Worm (Caenorhabditis elegans): Measurements from ENCODE around the gene ttr-28.
A peak's percentile ranks its signal among the peaks of the same experiment; 100 is the strongest.

The ttr-28 gene

DNA sequence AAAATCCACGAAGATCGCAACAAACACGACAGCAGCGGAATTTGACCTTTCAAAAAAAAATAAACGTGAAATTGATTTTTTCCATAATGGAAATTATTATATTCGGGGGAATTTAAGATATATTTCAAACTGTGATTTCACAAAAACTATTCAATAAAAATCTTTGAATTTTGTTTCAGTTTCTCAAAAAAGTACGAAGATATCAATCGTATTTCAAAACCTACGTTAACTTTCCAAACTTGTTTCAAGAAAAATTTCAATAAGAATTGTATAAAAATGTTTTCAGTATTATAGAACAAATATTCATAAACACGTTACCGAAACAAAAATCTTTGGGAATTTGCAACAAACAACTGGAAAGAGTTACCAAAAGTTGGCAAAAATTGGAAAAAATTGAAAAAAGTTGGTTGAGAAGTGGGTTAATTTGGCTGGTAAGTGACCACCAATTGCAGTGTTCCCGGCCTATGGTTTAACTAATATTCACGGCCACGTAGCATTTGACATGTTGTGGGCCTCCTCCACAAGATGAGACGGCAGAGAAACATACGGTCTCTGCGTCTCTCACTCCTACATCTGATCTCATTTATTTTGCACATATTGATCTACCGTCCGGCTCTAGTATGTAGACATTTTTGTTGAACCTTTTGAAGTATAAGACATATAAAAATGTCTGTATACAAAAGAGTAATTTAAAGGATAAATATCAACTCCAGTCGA, 46.0 kb upstream of the ttr-28 start, which contains the start of the genes T16G1.9 and T16G1.18 (continued):
- no peak for TF ChIP-seq nhr-67 (tag; optimal IDR thresholded peaks at IDR 0.05)
- peak; percentile 18 for TF ChIP-seq nhr-23 (tag; optimal IDR thresholded peaks at IDR 0.05)
- peak; percentile 6 for TF ChIP-seq nhr-43 (tag; optimal IDR thresholded peaks at IDR 0.05; ENCODE audit: poor library complexity, severe bottlenecking)
- no peak for TF ChIP-seq R02D3.7 (tag; optimal IDR thresholded peaks at IDR 0.05)

DNA sequence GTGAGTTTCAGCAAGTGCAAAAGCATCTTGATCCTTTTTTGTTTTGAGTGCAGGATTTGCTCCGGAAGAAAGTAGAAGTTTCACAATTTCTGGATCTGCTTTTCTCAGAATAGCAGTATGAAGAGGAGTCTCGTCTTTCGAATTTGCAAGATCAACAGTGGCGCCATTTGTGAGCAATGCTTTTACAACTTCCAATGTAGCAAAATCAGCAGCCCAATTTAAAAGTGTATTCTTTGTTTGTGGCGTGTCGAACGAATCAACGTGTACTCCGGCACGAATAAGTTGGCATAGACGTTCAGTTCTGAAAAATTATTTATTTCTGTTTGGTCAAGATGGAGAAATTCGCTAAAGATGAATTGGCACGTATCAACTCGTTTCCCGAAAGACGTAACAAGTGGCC, 44.6 kb upstream of the ttr-28 start, which contains the start of gene T16G1.13:
Gene T16G1.13 (plus strand): TSS at position 301 of the 400 bp plus-strand sequence.
- TF ChIP-seq eor-1 (tag; optimal IDR thresholded peaks at IDR 0.05) (no peak), ceh-16 (tag; optimal IDR thresholded peaks at IDR 0.05) (no peak), nhr-77 (tag; optimal IDR thresholded peaks at IDR 0.05) (no peak), fkh-10 (GFP tag; optimal IDR thresholded peaks at IDR 0.05) (no peak), mdl-1 (tag; optimal IDR thresholded peaks at IDR 0.05) (no peak), egl-5 (tag; optimal IDR thresholded peaks at IDR 0.05) (no peak), egl-27 (tag; optimal IDR thresholded peaks at IDR 0.05) (no peak)

DNA sequence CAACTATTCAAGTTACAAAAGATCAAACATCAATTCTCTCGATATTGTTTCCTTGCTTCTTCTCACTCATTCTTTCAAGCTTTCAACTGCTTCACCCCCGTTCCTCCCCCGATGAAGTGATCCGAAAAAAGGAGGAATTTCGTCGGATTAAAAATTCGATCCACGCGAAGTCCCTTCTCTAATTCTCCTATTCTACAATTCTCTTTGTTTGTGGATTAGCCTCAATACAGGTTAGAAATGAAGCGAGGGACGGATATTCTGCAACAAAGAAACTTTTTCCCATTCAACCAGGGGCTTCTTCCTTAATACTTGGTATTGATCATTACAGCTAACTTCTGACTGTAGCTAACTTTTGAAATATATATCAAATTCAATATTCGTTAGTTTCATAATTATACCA, 39.8 kb upstream of the ttr-28 start, which contains the start of gene grl-2:
Gene grl-2 (plus strand): TSS at position 301 of the 400 bp plus-strand sequence.
- TF ChIP-seq nhr-67 (tag; optimal IDR thresholded peaks at IDR 0.05) (no peak), lin-39 (tag; optimal IDR thresholded peaks at IDR 0.05) (no peak), pqm-1 (tag; optimal IDR thresholded peaks at IDR 0.05) (no peak), daf-12 (tag; optimal IDR thresholded peaks at IDR 0.05) (no peak), tbx-2 (tag; optimal IDR thresholded peaks at IDR 0.05) (no peak)

- no peak for TF ChIP-seq unc-62 (GFP tag; optimal IDR thresholded peaks at IDR 0.05)
- no peak for TF ChIP-seq unc-39 (tag; optimal IDR thresholded peaks at IDR 0.05)
- TF ChIP-seq nhr-23 (tag; optimal IDR thresholded peaks at IDR 0.05), result no peak
- TF ChIP-seq eor-1 (tag; optimal IDR thresholded peaks at IDR 0.05), result no peak
- TF ChIP-seq zag-1 (tag; optimal IDR thresholded peaks at IDR 0.05), result no peak
- no peak for TF ChIP-seq pha-4 (tag; optimal IDR thresholded peaks at IDR 0.05)
- TF ChIP-seq mml-1 (tag; optimal IDR thresholded peaks at IDR 0.05), result no peak
- TF ChIP-seq nhr-11 (tag; optimal IDR thresholded peaks at IDR 0.05), result no peak
- no peak for TF ChIP-seq egl-5 (tag; optimal IDR thresholded peaks at IDR 0.05)
- TF ChIP-seq ama-1 (optimal IDR thresholded peaks at IDR 0.05), result no peak
- TF ChIP-seq nfya-1 (tag; optimal IDR thresholded peaks at IDR 0.05; ENCODE audit: insufficient read depth), result no peak
- no peak for TF ChIP-seq fkh-2 (tag; optimal IDR thresholded peaks at IDR 0.05)
- TF ChIP-seq aly-2 (tag; optimal IDR thresholded peaks at IDR 0.05), result no peak
- TF ChIP-seq elt-2 (tag; optimal IDR thresholded peaks at IDR 0.05), result no peak
- no peak for TF ChIP-seq mdl-1 (tag; optimal IDR thresholded peaks at IDR 0.05)
Measured at ce11 chrV:12944229-12944628, 39.3 kb upstream of the ttr-28 start, which contains the start of gene T16G1.3. Gene T16G1.3 (minus strand): TSS chrV:12944329.

DNA sequence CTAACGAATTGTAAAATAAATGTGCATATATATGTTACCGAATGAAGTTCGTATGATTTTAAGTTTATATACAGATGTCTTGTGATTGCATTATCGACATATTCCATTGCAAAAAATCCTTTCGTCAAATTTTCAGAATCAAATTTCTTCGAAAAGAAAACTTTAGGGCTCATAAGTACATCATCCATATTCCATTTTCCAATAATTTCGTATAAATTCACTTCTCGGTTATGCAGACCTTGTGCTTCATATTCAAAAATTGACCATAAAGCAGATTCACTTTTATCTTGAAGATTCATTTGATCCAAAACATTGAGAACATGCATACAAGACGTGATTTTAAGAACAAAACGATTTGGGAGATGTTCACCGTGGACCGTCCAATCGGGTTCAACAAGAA, 38.4 kb upstream of the ttr-28 start:
- TF ChIP-seq nhr-67 (tag; optimal IDR thresholded peaks at IDR 0.05) (no peak), fkh-2 (tag; optimal IDR thresholded peaks at IDR 0.05) (no peak), ztf-4 (tag; optimal IDR thresholded peaks at IDR 0.05) (no peak), elt-1 (tag; optimal IDR thresholded peaks at IDR 0.05) (no peak), ztf-11 (tag; optimal IDR thresholded peaks at IDR 0.05) (no peak), egl-5 (tag; optimal IDR thresholded peaks at IDR 0.05) (no peak), hmg-11 (tag; optimal IDR thresholded peaks at IDR 0.05) (no peak), zag-1 (tag; optimal IDR thresholded peaks at IDR 0.05) (no peak), unc-39 (tag; optimal IDR thresholded peaks at IDR 0.05) (no peak), mdl-1 (tag; optimal IDR thresholded peaks at IDR 0.05) (no peak), pha-4 (tag; optimal IDR thresholded peaks at IDR 0.05) (no peak), egl-27 (tag; optimal IDR thresholded peaks at IDR 0.05) (no peak), elt-3 (tag; optimal IDR thresholded peaks at IDR 0.05) (no peak), ceh-16 (tag; optimal IDR thresholded peaks at IDR 0.05) (no peak), daf-12 (tag; optimal IDR thresholded peaks at IDR 0.05) (no peak)

Data from whole organism, L3 larva.